Fruit fly (Drosophila melanogaster): Measurements from ENCODE around the gene Dcr-1.

Gene Dcr-1

dm6 chr3R:22720808-22721306, 20.0 kb downstream of the Dcr-1 start, which contains the start of gene wge (continued):
- TF ChIP-seq Lpt (GFP tag; optimal IDR thresholded peaks at IDR 0.05), result peak; percentile 65
- TF ChIP-seq CG6854 (GFP tag; optimal IDR thresholded peaks at IDR 0.05), result peak; percentile 18
- peak; percentile 80 for TF ChIP-seq eg (GFP tag; IDR thresholded peaks at IDR 0.05)
- TF ChIP-seq CG6792 (GFP tag; optimal IDR thresholded peaks at IDR 0.05), result peak; percentile 22
- no peak for TF ChIP-seq Eip75B (GFP tag; optimal IDR thresholded peaks at IDR 0.05)
- TF ChIP-seq lz (GFP tag; optimal IDR thresholded peaks at IDR 0.05), result peak; percentile 1
- peak; percentile 44 to 85 for TF ChIP-seq salr (GFP tag; optimal IDR thresholded peaks at IDR 0.05)
- peak; percentile 21 for TF ChIP-seq CG11762 (GFP tag; optimal IDR thresholded peaks at IDR 0.05; ENCODE audit: insufficient read depth)
- TF ChIP-seq spab (GFP tag; optimal IDR thresholded peaks at IDR 0.05), result peak; percentile 87
- peak; percentile 27 for TF ChIP-seq esn (GFP tag; optimal IDR thresholded peaks at IDR 0.05)
- peak; percentile 81 for TF ChIP-seq net (GFP tag; optimal IDR thresholded peaks at IDR 0.05)
- no peak for TF ChIP-seq Sox102F (GFP tag; optimal IDR thresholded peaks at IDR 0.05)
- no peak for TF ChIP-seq OdsH (GFP tag; optimal IDR thresholded peaks at IDR 0.05)
- peak; percentile 47 for TF ChIP-seq achi (GFP tag; optimal IDR thresholded peaks at IDR 0.05)
- TF ChIP-seq Blimp-1 (GFP tag; optimal IDR thresholded peaks at IDR 0.05), result peak; percentile 11
- TF ChIP-seq Ets96B (tag; optimal IDR thresholded peaks at IDR 0.05), result peak; percentile 64
- peak; percentile 78 for TF ChIP-seq CG15336 (GFP tag; IDR thresholded peaks at IDR 0.05)
- no peak for TF ChIP-seq fkh (GFP tag; optimal IDR thresholded peaks at IDR 0.05)
- no peak for TF ChIP-seq Hr4 (GFP tag; optimal IDR thresholded peaks at IDR 0.05)
- peak; percentile 47 for TF ChIP-seq Eip93F (GFP tag; optimal IDR thresholded peaks at IDR 0.05)
- no peak for TF ChIP-seq Smox (GFP tag; optimal IDR thresholded peaks at IDR 0.05)
- no peak for TF ChIP-seq CG10631 (GFP tag; optimal IDR thresholded peaks at IDR 0.05)
- TF ChIP-seq CG10669 (GFP tag; optimal IDR thresholded peaks at IDR 0.05), result peak; percentile 74
- peak; percentile 27 for TF ChIP-seq dac (GFP tag; optimal IDR thresholded peaks at IDR 0.05)

- TF ChIP-seq dsx (GFP tag; optimal IDR thresholded peaks at IDR 0.05; ENCODE audit: poor library complexity, severe bottlenecking) (no peak), CG32006 (GFP tag; optimal IDR thresholded peaks at IDR 0.05) (no peak), fd85E (GFP tag; optimal IDR thresholded peaks at IDR 0.05) (no peak), salr (GFP tag; optimal IDR thresholded peaks at IDR 0.05) (no peak), dac (GFP tag; optimal IDR thresholded peaks at IDR 0.05) (no peak), CG34406 (GFP tag; optimal IDR thresholded peaks at IDR 0.05) (no peak), CG4318 (GFP tag; optimal IDR thresholded peaks at IDR 0.05) (no peak), vri (GFP tag; optimal IDR thresholded peaks at IDR 0.05) (no peak)
Measured at dm6 chr3R:22719607-22719949, 21.3 kb downstream of the Dcr-1 start.

dm6 chr3R:22718937-22719606, 21.8 kb downstream of the Dcr-1 start:
- TF ChIP-seq CG11294 (GFP tag; IDR thresholded peaks at IDR 0.05) (no peak), ss (GFP tag; optimal IDR thresholded peaks at IDR 0.05) (no peak), CG11902 (GFP tag; optimal IDR thresholded peaks at IDR 0.05) (no peak), pdm3 (GFP tag; optimal IDR thresholded peaks at IDR 0.05) (no peak), Met (GFP tag; optimal IDR thresholded peaks at IDR 0.05) (no peak), spab (GFP tag; optimal IDR thresholded peaks at IDR 0.05) (no peak)

dm6 chr3R:22718401-22718800, 22.5 kb downstream of the Dcr-1 start:
- TF ChIP-seq CG10631 (GFP tag; optimal IDR thresholded peaks at IDR 0.05) (no peak), CG11902 (GFP tag; optimal IDR thresholded peaks at IDR 0.05) (no peak), fd59A (GFP tag; optimal IDR thresholded peaks at IDR 0.05) (no peak), CG10669 (GFP tag; optimal IDR thresholded peaks at IDR 0.05) (no peak), cyc (GFP tag; optimal IDR thresholded peaks at IDR 0.05) (no peak), CG6808 (GFP tag; optimal IDR thresholded peaks at IDR 0.05) (no peak), Hr38 (GFP tag; optimal IDR thresholded peaks at IDR 0.05) (no peak), salr (GFP tag; optimal IDR thresholded peaks at IDR 0.05) (no peak), Ets21C (GFP tag; optimal IDR thresholded peaks at IDR 0.05) (no peak), Blimp-1 (GFP tag; optimal IDR thresholded peaks at IDR 0.05) (no peak), Eip93F (GFP tag; optimal IDR thresholded peaks at IDR 0.05) (no peak)

All from whole organism, prepupa.